Worm (Caenorhabditis elegans) whole organism, L4/young adult: Measurements from ENCODE around the gene F22F4.4.

Experiments
- W03F9.2 ChIP-seq: fragments of 150-350 bp; optimal IDR thresholded peaks from 2 replicates; lab custom pipeline; 2014; ENCODE audit warnings: missing biosample characterization, missing genetic modification characterization
- dao-5 ChIP-seq: sonication (generic microtip); optimal IDR thresholded peaks from 2 replicates; lab custom pipeline; 2016; ENCODE audit warnings: missing genotype, missing genetic modification characterization, moderate library complexity, missing compliant biosample characterization
- him-1 ChIP-seq: sonication (generic microtip); optimal IDR thresholded peaks from 2 replicates; lab custom pipeline; 2016; ENCODE audit warnings: missing genotype, missing genetic modification reagents, missing genetic modification characterization, missing compliant biosample characterization

ce11 chrX:5984581-5985039 is 16.7 kb downstream of the F22F4.4 start, which contains the start of gene klp-13:
- TF ChIP-seq him-1 (tag; lab: Kevin White, UChicago) (peak; percentile 76), W03F9.2 (tag; lab: Kevin White, UChicago) (no peak), dao-5 (tag; lab: Kevin White, UChicago) (no peak)
